Worm (Caenorhabditis elegans) whole organism, young adult: ENCODE measurements around the gene pho-11.

Experiments
- B0019.2 ChIP-seq: fragments of 200-800 bp; sonication (Bioruptor generic); conservative IDR thresholded peaks from 2 replicates; pipeline ENCODE4 v1.3.6; 2022; ENCODE audit warnings: missing genetic modification reagents, missing genetic modification characterization, missing compliant biosample characterization
- D2030.7 ChIP-seq: fragments of 200-800 bp; sonication (Bioruptor generic); IDR thresholded peaks from 2 replicates; pipeline ENCODE4 v1.3.6; 2022; ENCODE audit warnings: missing genetic modification reagents, missing genetic modification characterization, missing compliant biosample characterization
- F49E8.2 ChIP-seq: sonication (generic microtip); optimal IDR thresholded peaks from 3 replicates; lab custom pipeline; 2017; ENCODE audit warnings: missing genetic modification characterization, mild to moderate bottlenecking, missing compliant biosample characterization, antibody characterized with exemption, moderate library complexity; ENCODE audit not compliant: insufficient read depth
- F55B11.4 ChIP-seq: sonication (generic microtip); optimal IDR thresholded peaks from 2 replicates; lab custom pipeline; 2016; ENCODE audit warnings: missing compliant biosample characterization, missing genetic modification characterization, borderline replicate concordance; ENCODE audit not compliant: insufficient read depth
- F57C9.4 ChIP-seq: sonication (generic microtip); optimal IDR thresholded peaks from 2 replicates; lab custom pipeline; 2017; ENCODE audit warnings: mild to moderate bottlenecking, missing genetic modification characterization, missing compliant biosample characterization
- K12H6.12 ChIP-seq: fragments of 200-800 bp; sonication (Bioruptor generic); optimal IDR thresholded peaks from 2 replicates; lab custom pipeline; 2018; ENCODE audit warnings: mild to moderate bottlenecking, missing genetic modification characterization, missing compliant biosample characterization
- T26A5.8 ChIP-seq: sonication (generic microtip); optimal IDR thresholded peaks from 2 replicates; lab custom pipeline; 2016; ENCODE audit warnings: missing genetic modification characterization, missing compliant biosample characterization
- Y53G8AR.9 ChIP-seq: fragments of 200-800 bp; sonication (Bioruptor generic); conservative IDR thresholded peaks from 2 replicates; pipeline ENCODE4 v1.3.6; 2022; ENCODE audit warnings: missing genetic modification reagents, missing genetic modification characterization, missing compliant biosample characterization
- Y67H2A.10 ChIP-seq: fragments of 200-800 bp; sonication (Bioruptor generic); conservative IDR thresholded peaks from 2 replicates; pipeline ENCODE4 v1.3.6; 2022; ENCODE audit warnings: missing genetic modification reagents, missing genetic modification characterization, missing compliant biosample characterization
- Y95B8A.8 ChIP-seq: fragments of 200-800 bp; sonication (Bioruptor generic); IDR thresholded peaks from 2 replicates; pipeline ENCODE4 v1.3.6; 2022; ENCODE audit warnings: missing genetic modification reagents, missing genetic modification characterization, missing compliant biosample characterization
- akir-1 ChIP-seq: fragments of 200-800 bp; sonication (Bioruptor generic); optimal IDR thresholded peaks from 2 replicates; lab custom pipeline; 2018; ENCODE audit warnings: mild to moderate bottlenecking, missing genetic modification characterization, moderate library complexity, missing compliant biosample characterization
- ama-1 ChIP-seq, 3 experiments: fragments of 150-350 bp in 1 of 3; sonication (generic microtip) in 2 of 3; optimal IDR thresholded peaks; 2 replicates each; lab custom pipeline; 2014 to 2018; ENCODE audit warnings: missing biosample characterization in 2 of 3, missing genetic modification characterization in 2 of 3, missing genetic modification reagents in 2 of 3
- aptf-2 ChIP-seq: fragments of 200-800 bp; sonication (Bioruptor generic); conservative IDR thresholded peaks from 2 replicates; pipeline ENCODE4 v1.3.6; 2022; ENCODE audit warnings: missing genetic modification reagents, missing genetic modification characterization, missing compliant biosample characterization
- atf-7 ChIP-seq: sonication (generic microtip); optimal IDR thresholded peaks from 2 replicates; lab custom pipeline; 2017; ENCODE audit warnings: mild to moderate bottlenecking, missing genetic modification characterization, missing compliant biosample characterization
- attf-6 ChIP-seq: fragments of 200-800 bp; sonication (Bioruptor generic); IDR thresholded peaks from 2 replicates; pipeline ENCODE4 v1.3.6; 2022; ENCODE audit warnings: missing genetic modification reagents, missing genetic modification characterization, missing compliant biosample characterization
- bed-1 ChIP-seq: fragments of 200-800 bp; sonication (Bioruptor generic); IDR thresholded peaks from 2 replicates; pipeline ENCODE4 v1.3.6; 2022; ENCODE audit warnings: missing genetic modification reagents, missing genetic modification characterization, missing compliant biosample characterization
- chd-7 ChIP-seq: sonication (generic microtip); optimal IDR thresholded peaks from 2 replicates; lab custom pipeline; 2016; ENCODE audit warnings: mild to moderate bottlenecking, missing genetic modification characterization, moderate library complexity, missing compliant biosample characterization
- dox-1 ChIP-seq: fragments of 200-800 bp; sonication (Bioruptor generic); IDR thresholded peaks from 2 replicates; pipeline ENCODE4 v1.3.6; 2022; ENCODE audit warnings: missing genetic modification reagents, missing genetic modification characterization, missing compliant biosample characterization
- dpl-1 ChIP-seq: fragments of 150-350 bp; optimal IDR thresholded peaks from 2 replicates; lab custom pipeline; 2014; ENCODE audit warnings: missing biosample characterization, missing genetic modification reagents, missing genetic modification characterization
- egl-18 ChIP-seq: fragments of 200-800 bp; sonication (Bioruptor generic); IDR thresholded peaks from 2 replicates; pipeline ENCODE4 v1.3.6; 2022; ENCODE audit warnings: missing genetic modification reagents, missing genetic modification characterization, missing compliant biosample characterization
- egl-44 ChIP-seq: fragments of 200-800 bp; sonication (Bioruptor generic); IDR thresholded peaks from 2 replicates; pipeline ENCODE4 v1.3.6; 2022; ENCODE audit warnings: missing genetic modification reagents, missing genetic modification characterization, missing compliant biosample characterization
- egrh-3 ChIP-seq: fragments of 200-800 bp; sonication (Bioruptor generic); IDR thresholded peaks from 2 replicates; pipeline ENCODE4 v1.3.6; 2022; ENCODE audit warnings: missing genetic modification reagents, missing genetic modification characterization, missing compliant biosample characterization
- ets-4 ChIP-seq: fragments of 200-800 bp; sonication (Bioruptor generic); optimal IDR thresholded peaks from 2 replicates; lab custom pipeline; 2018; ENCODE audit warnings: mild to moderate bottlenecking, missing genetic modification characterization, missing compliant biosample characterization
- fkh-3 ChIP-seq: sonication (generic microtip); optimal IDR thresholded peaks from 2 replicates; lab custom pipeline; 2016; ENCODE audit warnings: mild to moderate bottlenecking, missing genetic modification characterization, missing compliant biosample characterization
- him-1 ChIP-seq: sonication (generic microtip); optimal IDR thresholded peaks from 2 replicates; lab custom pipeline; 2016; ENCODE audit warnings: missing genotype, missing genetic modification reagents, missing genetic modification characterization, missing compliant biosample characterization
- hlh-26 ChIP-seq: fragments of 200-800 bp; sonication (Bioruptor generic); conservative IDR thresholded peaks from 2 replicates; pipeline ENCODE4 v1.3.6; 2022; ENCODE audit warnings: missing genetic modification reagents, missing genetic modification characterization, missing compliant biosample characterization
- hmg-20 ChIP-seq: fragments of 200-800 bp; sonication (Bioruptor generic); IDR thresholded peaks from 2 replicates; pipeline ENCODE4 v1.3.6; 2022; ENCODE audit warnings: missing genetic modification reagents, missing genetic modification characterization, missing compliant biosample characterization
- lag-1 ChIP-seq: fragments of 200-800 bp; sonication (Bioruptor generic); IDR thresholded peaks from 2 replicates; pipeline ENCODE4 v1.3.6; 2022; ENCODE audit warnings: missing genetic modification reagents, missing genetic modification characterization, missing compliant biosample characterization
- lin-26 ChIP-seq: fragments of 200-800 bp; sonication (Bioruptor generic); IDR thresholded peaks from 2 replicates; pipeline ENCODE4 v1.3.6; 2022; ENCODE audit warnings: missing genetic modification reagents, missing genetic modification characterization, missing compliant biosample characterization
- lin-40 ChIP-seq: sonication (generic microtip); optimal IDR thresholded peaks from 2 replicates; lab custom pipeline; 2016; ENCODE audit warnings: missing genetic modification characterization, mild to moderate bottlenecking, missing compliant biosample characterization, missing genotype, missing genetic modification reagents
- lin-54 ChIP-seq: fragments of 200-800 bp; sonication (Bioruptor generic); optimal IDR thresholded peaks from 2 replicates; lab custom pipeline; 2018; ENCODE audit warnings: mild to moderate bottlenecking, missing genetic modification characterization, missing compliant biosample characterization
- madf-8 ChIP-seq: fragments of 200-800 bp; sonication (Bioruptor generic); conservative IDR thresholded peaks from 2 replicates; pipeline ENCODE4 v1.3.6; 2022; ENCODE audit warnings: missing genetic modification reagents, missing genetic modification characterization, missing compliant biosample characterization
- mcd-1 ChIP-seq: fragments of 200-800 bp; sonication (Bioruptor generic); IDR thresholded peaks from 2 replicates; pipeline ENCODE4 v1.3.6; 2022; ENCODE audit warnings: missing genetic modification reagents, missing genetic modification characterization, missing compliant biosample characterization
- nfyb-1 ChIP-seq: fragments of 200-800 bp; sonication (Bioruptor generic); IDR thresholded peaks from 2 replicates; pipeline ENCODE4 v1.3.6; 2022; ENCODE audit warnings: missing genetic modification reagents, missing genetic modification characterization, missing compliant biosample characterization
- pbrm-1 ChIP-seq: fragments of 200-800 bp; sonication (Bioruptor generic); IDR thresholded peaks from 2 replicates; pipeline ENCODE4 v1.3.6; 2022; ENCODE audit warnings: missing genetic modification reagents, missing genetic modification characterization, missing compliant biosample characterization
- pha-4 ChIP-seq: fragments of 150-350 bp; sonication (generic microtip); optimal IDR thresholded peaks from 2 replicates; lab custom pipeline; 2014; ENCODE audit warnings: missing biosample characterization, missing genetic modification reagents, missing genetic modification characterization
- rec-8 ChIP-seq, 2 experiments: sonication (generic microtip); optimal IDR thresholded peaks; 2 replicates each; lab custom pipeline; 2016; ENCODE audit warnings: mild to moderate bottlenecking in 2 of 2, missing genetic modification characterization in 2 of 2, missing genetic modification reagents in 2 of 2, missing genotype in 2 of 2, missing biosample characterization in 1 of 2, missing compliant biosample characterization in 1 of 2, moderate library complexity in 1 of 2
- repo-1 ChIP-seq: sonication (generic microtip); optimal IDR thresholded peaks from 2 replicates; lab custom pipeline; 2017; ENCODE audit warnings: mild to moderate bottlenecking, missing genetic modification characterization, missing compliant biosample characterization
- snpc-1.3 ChIP-seq: sonication (generic microtip); optimal IDR thresholded peaks from 2 replicates; lab custom pipeline; 2017; ENCODE audit warnings: missing genetic modification characterization, mild to moderate bottlenecking, missing compliant biosample characterization, antibody characterized with exemption, moderate library complexity, missing genotype, missing genetic modification reagents; ENCODE audit not compliant: insufficient read depth
- snpc-4 ChIP-seq, 5 experiments: fragments of 150-350 bp in 1 of 5; sonication (generic microtip) in 4 of 5; optimal IDR thresholded peaks; 2 replicates each; lab custom pipeline; 2014 to 2018; ENCODE audit warnings: missing genetic modification characterization in 5 of 5, missing biosample characterization in 3 of 5, antibody characterized with exemption in 2 of 5, mild to moderate bottlenecking in 2 of 5, missing compliant biosample characterization in 2 of 5, missing genotype in 2 of 5, moderate library complexity in 2 of 5, missing genetic modification reagents in 1 of 5
- sptf-2 ChIP-seq: fragments of 200-800 bp; sonication (Bioruptor generic); optimal IDR thresholded peaks from 2 replicates; lab custom pipeline; 2018; ENCODE audit warnings: mild to moderate bottlenecking, missing genetic modification characterization, missing compliant biosample characterization
- tbx-9 ChIP-seq: sonication (generic microtip); optimal IDR thresholded peaks from 2 replicates; lab custom pipeline; 2016; ENCODE audit warnings: borderline replicate concordance, missing genetic modification characterization, inconsistent platforms, missing compliant biosample characterization
- tlf-1 ChIP-seq: fragments of 200-800 bp; sonication (Bioruptor generic); optimal IDR thresholded peaks from 2 replicates; lab custom pipeline; 2018; ENCODE audit warnings: mild to moderate bottlenecking, missing genetic modification characterization, missing compliant biosample characterization
- zfh-2 ChIP-seq: fragments of 200-800 bp; sonication (Bioruptor generic); conservative IDR thresholded peaks from 2 replicates; pipeline ENCODE4 v1.3.6; 2022; ENCODE audit warnings: missing genetic modification reagents, missing genetic modification characterization, missing compliant biosample characterization
- ztf-3 ChIP-seq: fragments of 200-800 bp; sonication (Bioruptor generic); optimal IDR thresholded peaks from 2 replicates; lab custom pipeline; 2018; ENCODE audit warnings: mild to moderate bottlenecking, missing genetic modification characterization, missing compliant biosample characterization
- ztf-6 ChIP-seq: fragments of 200-800 bp; sonication (Bioruptor generic); IDR thresholded peaks from 2 replicates; pipeline ENCODE4 v1.3.6; 2022; ENCODE audit warnings: missing genetic modification reagents, missing genetic modification characterization, missing compliant biosample characterization

Gene pho-11

ce11 chrII:9937611-9938010 lies 6.0 kb downstream of the pho-11 start (continued):
- TF ChIP-seq snpc-1.3 (tag; lab: Kevin White, UChicago) (no peak), dox-1 (no peak), F57C9.4 (tag; lab: Kevin White, UChicago) (no peak)

DNA sequence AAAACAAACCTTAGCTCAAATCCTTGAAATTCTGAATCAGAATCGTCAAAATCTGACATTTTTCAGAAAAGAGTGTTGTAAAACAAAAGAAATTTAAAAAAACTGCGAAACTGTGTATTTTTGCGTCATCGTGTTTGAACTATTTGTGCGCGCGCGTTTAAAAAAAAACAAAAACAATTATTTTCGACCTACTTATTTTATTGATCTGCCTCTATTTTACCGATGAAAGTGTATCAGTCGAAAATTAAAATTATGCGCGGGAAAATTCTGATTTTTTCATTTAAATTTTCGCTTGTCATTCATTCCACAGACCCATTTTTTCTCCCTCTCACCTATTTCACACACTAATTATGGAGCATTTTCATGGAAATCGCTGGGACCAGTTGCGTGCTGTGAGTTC lies 7.2 kb downstream of the pho-11 start, which contains the start of the genes C05C10.7 and C05C10.5:
Gene C05C10.7 (minus strand): TSS at position 95 of the 400 bp plus-strand sequence.
Gene C05C10.5 (plus strand): TSS at position 164 of the 400 bp plus-strand sequence.
- TF ChIP-seq B0019.2 (GFP tag; lab: Robert Waterston, UW) (peak; percentile 86), him-1 (tag; lab: Kevin White, UChicago) (no peak), atf-7 (tag; lab: Kevin White, UChicago) (no peak), pha-4 (no peak), Y95B8A.8 (GFP tag; lab: Robert Waterston, UW) (peak; percentile 76; the same call in 1 of the 2 replicates), aptf-2 (GFP tag; lab: Robert Waterston, UW) (no peak), rec-8 (tag; optimal IDR thresholded peaks at IDR 0.05; lab: Kevin White, UChicago) (no peak), Y53G8AR.9 (0 out of 2 replicates have a peak, but pooled peaks have one; percentile 38), bed-1 (no peak), tlf-1 (GFP tag; lab: Kevin White, UChicago) (peak; percentile 62), fkh-3 (no peak), attf-6 (GFP tag; lab: Robert Waterston, UW) (no peak), egrh-3 (GFP tag; lab: Robert Waterston, UW) (no peak), lin-54 (GFP tag; lab: Kevin White, UChicago) (peak; percentile 90), snpc-4 (GFP tag; optimal IDR thresholded peaks at IDR 0.05; lab: Kevin White, UChicago) (peak; percentile 21), snpc-4 (tag; optimal IDR thresholded peaks at IDR 0.05; lab: Kevin White, UChicago) (no peak), hlh-26 (GFP tag; lab: Robert Waterston, UW) (no peak), hmg-20 (GFP tag; lab: Robert Waterston, UW) (no peak), ztf-6 (GFP tag; lab: Robert Waterston, UW) (no peak), nfyb-1 (GFP tag; lab: Robert Waterston, UW) (no peak), dox-1 (peak; percentile 57), mcd-1 (GFP tag; lab: Robert Waterston, UW) (peak; percentile 13; the same call in 1 of the 2 replicates), egl-18 (GFP tag; lab: Robert Waterston, UW) (no peak), sptf-2 (GFP tag; lab: Kevin White, UChicago) (no peak), chd-7 (tag; lab: Kevin White, UChicago) (no peak), ztf-3 (GFP tag; lab: Kevin White, UChicago) (no peak), ets-4 (no peak), egl-44 (GFP tag; lab: Robert Waterston, UW) (no peak), F55B11.4 (no peak), T26A5.8 (tag; lab: Kevin White, UChicago) (no peak), pbrm-1 (no peak), lin-26 (no peak), zfh-2 (GFP tag; lab: Robert Waterston, UW) (no peak), F49E8.2 (tag; lab: Kevin White, UChicago) (no peak), K12H6.12 (tag; lab: Kevin White, UChicago) (no peak), dpl-1 (GFP tag; lab: Kevin White, UChicago) (peak; percentile 84), repo-1 (tag; lab: Kevin White, UChicago) (no peak), D2030.7 (GFP tag; lab: Robert Waterston, UW) (peak; percentile 90), akir-1 (GFP tag; lab: Kevin White, UChicago) (no peak), lin-40 (tag; lab: Kevin White, UChicago) (no peak), Y67H2A.10 (no peak), lag-1 (GFP tag; lab: Robert Waterston, UW) (no peak), tbx-9 (tag; lab: Kevin White, UChicago) (no peak), ama-1 (optimal IDR thresholded peaks at IDR 0.05; lab: Kevin White, UChicago) (no peak), ama-1 (GFP tag; optimal IDR thresholded peaks at IDR 0.05; lab: Kevin White, UChicago) (no peak), madf-8 (GFP tag; lab: Robert Waterston, UW) (peak; percentile 93)
